Fruit fly (Drosophila melanogaster) whole organism, adult: ENCODE results near the gene CG5107.

Experiments used
- CG11617 ChIP-seq: fragments of 200-800 bp; sonication (Bioruptor generic); optimal IDR thresholded peaks from 2 replicates; lab custom pipeline; 2017; ENCODE audit warnings: mild to moderate bottlenecking, missing biosample characterization, missing genetic modification reagents, missing genetic modification characterization
- CG12768 ChIP-seq: fragments of 200-800 bp; sonication (Bioruptor generic); optimal IDR thresholded peaks from 2 replicates; lab custom pipeline; 2017; ENCODE audit warnings: missing biosample characterization, missing genetic modification characterization, mild to moderate bottlenecking, moderate library complexity, missing genetic modification reagents
- CG14711 ChIP-seq: fragments of 200-800 bp; sonication (Bioruptor generic); optimal IDR thresholded peaks from 2 replicates; lab custom pipeline; 2018; ENCODE audit warnings: missing biosample characterization, mild to moderate bottlenecking, missing genetic modification characterization, moderate library complexity
- CG1620 ChIP-seq: fragments of 200-800 bp; sonication (Bioruptor generic); optimal IDR thresholded peaks from 2 replicates; lab custom pipeline; 2016; ENCODE audit warnings: missing biosample characterization, missing genetic modification characterization
- CG33017 ChIP-seq: fragments of 200-800 bp; sonication (Bioruptor generic); optimal IDR thresholded peaks from 2 replicates; lab custom pipeline; 2018; ENCODE audit warnings: missing biosample characterization, mild to moderate bottlenecking, missing genetic modification characterization, moderate library complexity
- CG5204 ChIP-seq: fragments of 200-800 bp; sonication (Bioruptor generic); optimal IDR thresholded peaks from 2 replicates; lab custom pipeline; 2016; ENCODE audit warnings: missing biosample characterization, missing genetic modification characterization
- CG7045 ChIP-seq: fragments of 200-800 bp; sonication (Bioruptor generic); optimal IDR thresholded peaks from 2 replicates; lab custom pipeline; 2017; ENCODE audit warnings: missing biosample characterization, mild to moderate bottlenecking, missing genetic modification characterization
- CG7101 ChIP-seq: fragments of 200-800 bp; sonication (Bioruptor generic); optimal IDR thresholded peaks from 2 replicates; lab custom pipeline; 2018; ENCODE audit warnings: missing biosample characterization, mild to moderate bottlenecking, missing genetic modification characterization, moderate library complexity
- Clk ChIP-seq: fragments of 200-800 bp; sonication (Bioruptor generic); optimal IDR thresholded peaks from 2 replicates; lab custom pipeline; 2017; ENCODE audit warnings: missing biosample characterization, missing genetic modification characterization
- Crg-1 ChIP-seq: fragments of 200-800 bp; sonication (Bioruptor generic); optimal IDR thresholded peaks from 2 replicates; lab custom pipeline; 2016; ENCODE audit warnings: missing biosample characterization, missing genetic modification characterization
- Hr96 ChIP-seq: fragments of 200-800 bp; sonication (Bioruptor generic); optimal IDR thresholded peaks from 2 replicates; lab custom pipeline; 2016; ENCODE audit warnings: missing biosample characterization, missing genetic modification characterization
- Mnt ChIP-seq: fragments of 200-800 bp; sonication (Bioruptor generic); optimal IDR thresholded peaks from 2 replicates; lab custom pipeline; 2016; ENCODE audit warnings: missing biosample characterization, mild to moderate bottlenecking, missing genetic modification characterization
- bab1 ChIP-seq: fragments of 200-800 bp; sonication (Bioruptor generic); optimal IDR thresholded peaks from 3 replicates; lab custom pipeline; 2019; ENCODE audit warnings: missing biosample characterization, mild to moderate bottlenecking, missing genetic modification characterization, moderate library complexity
- cic ChIP-seq: fragments of 200-800 bp; sonication (Bioruptor generic); optimal IDR thresholded peaks from 2 replicates; lab custom pipeline; 2017; ENCODE audit warnings: missing biosample characterization, mild to moderate bottlenecking, missing genetic modification characterization, moderate library complexity
- cnc ChIP-seq, 2 experiments: fragments of >200 bp; optimal IDR thresholded peaks; 2 replicates each; lab custom pipeline; 2017
- kay ChIP-seq: fragments of 200-800 bp; sonication (Bioruptor generic); peaks from one replicate; lab custom pipeline; 2016; ENCODE audit warnings: missing biosample characterization, missing genetic modification characterization, borderline replicate concordance
- ovo ChIP-seq: fragments of 200-800 bp; sonication (Bioruptor generic); optimal IDR thresholded peaks from 2 replicates; lab custom pipeline; 2016; ENCODE audit warnings: missing biosample characterization, missing genetic modification characterization
- pad ChIP-seq: fragments of 200-800 bp; sonication (Bioruptor generic); optimal IDR thresholded peaks from 3 replicates; lab custom pipeline; 2017; ENCODE audit warnings: missing biosample characterization, missing genetic modification characterization, mild to moderate bottlenecking, moderate library complexity, missing genetic modification reagents
- tj ChIP-seq: fragments of 200-800 bp; sonication (Bioruptor generic); optimal IDR thresholded peaks from 3 replicates; lab custom pipeline; 2017; ENCODE audit warnings: missing biosample characterization, mild to moderate bottlenecking, missing genetic modification characterization, moderate library complexity
- toe ChIP-seq: fragments of 200-800 bp; sonication (Bioruptor generic); optimal IDR thresholded peaks from 2 replicates; lab custom pipeline; 2016; ENCODE audit warnings: missing biosample characterization, missing genetic modification characterization

The CG5107 gene

dm6 chr3R:25495072-25495471, 9.9 kb upstream of the CG5107 start, which contains the start of gene CG33494:
Gene CG33494, minus strand, starts transcription at chr3R:25495161.
- TF ChIP-seq Hr96 (GFP tag; lab: Kevin White, UChicago) (no peak), Mnt (GFP tag; lab: Kevin White, UChicago) (no peak), Crg-1 (no peak), tj (GFP tag; lab: Kevin White, UChicago) (no peak), toe (GFP tag; lab: Kevin White, UChicago) (no peak), CG12768 (GFP tag; lab: Kevin White, UChicago) (no peak), cic (GFP tag; lab: Kevin White, UChicago) (no peak)

- TF ChIP-seq ovo (GFP tag; lab: Kevin White, UChicago) (no peak), Clk (GFP tag; lab: Kevin White, UChicago) (no peak), Mnt (GFP tag; lab: Kevin White, UChicago) (no peak), CG11617 (GFP tag; lab: Kevin White, UChicago) (no peak), Crg-1 (no peak), CG5204 (GFP tag; lab: Kevin White, UChicago) (no peak), CG7101 (tag; lab: Kevin White, UChicago) (no peak), toe (GFP tag; lab: Kevin White, UChicago) (no peak), bab1 (GFP tag; lab: Kevin White, UChicago) (no peak), cic (GFP tag; lab: Kevin White, UChicago) (no peak), CG7045 (no peak), CG33017 (no peak), pad (no peak), Hr96 (GFP tag; lab: Kevin White, UChicago) (no peak), tj (GFP tag; lab: Kevin White, UChicago) (no peak), CG14711 (tag; lab: Kevin White, UChicago) (no peak)
These were observed 9.2 kb upstream of the CG5107 start for dm6 chr3R:25495753-25496152.

dm6 chr3R:25505975-25506374, 984 bp downstream of the CG5107 start, which contains the start of gene CG5111:
Gene CG5111, plus strand, starts transcription at chr3R:25506275.
- TF ChIP-seq CG5204 (GFP tag; lab: Kevin White, UChicago), result no peak
- TF ChIP-seq Crg-1, result no peak
- TF ChIP-seq ovo (GFP tag; lab: Kevin White, UChicago), result no peak
- no peak for TF ChIP-seq CG14711 (tag; lab: Kevin White, UChicago)
- no peak for TF ChIP-seq CG1620
- no peak for TF ChIP-seq CG33017
- no peak for TF ChIP-seq CG11617 (GFP tag; lab: Kevin White, UChicago)
- TF ChIP-seq CG7045, result no peak
- no peak for TF ChIP-seq tj (GFP tag; lab: Kevin White, UChicago)
- TF ChIP-seq bab1 (GFP tag; lab: Kevin White, UChicago), result no peak
- no peak for TF ChIP-seq toe (GFP tag; lab: Kevin White, UChicago)
- no peak for TF ChIP-seq Mnt (GFP tag; lab: Kevin White, UChicago)
- no peak for TF ChIP-seq Hr96 (GFP tag; lab: Kevin White, UChicago)
- TF ChIP-seq CG12768 (GFP tag; lab: Kevin White, UChicago), result no peak
- no peak for TF ChIP-seq Clk (GFP tag; lab: Kevin White, UChicago)
- TF ChIP-seq cic (GFP tag; lab: Kevin White, UChicago), result no peak
- no peak for TF ChIP-seq CG7101 (tag; lab: Kevin White, UChicago)
- no peak for TF ChIP-seq cnc (optimal IDR thresholded peaks at IDR 0.05; lab: Kevin White, UChicago)

dm6 chr3R:25512750-25513149, 7.8 kb downstream of the CG5107 start:
- TF ChIP-seq Mnt (GFP tag; lab: Kevin White, UChicago) (no peak), CG5204 (GFP tag; lab: Kevin White, UChicago) (no peak), pad (no peak), Crg-1 (no peak), cic (GFP tag; lab: Kevin White, UChicago) (no peak), CG14711 (tag; lab: Kevin White, UChicago) (no peak), Hr96 (GFP tag; lab: Kevin White, UChicago) (no peak), CG12768 (GFP tag; lab: Kevin White, UChicago) (no peak), cnc (optimal IDR thresholded peaks at IDR 0.05; lab: Kevin White, UChicago) (no peak)

dm6 chr3R:25515450-25516288, 10.7 kb downstream of the CG5107 start, which contains the start of gene msi:
Gene msi, plus strand, starts transcription at chr3R:25516118.
- TF ChIP-seq CG5204 (GFP tag; lab: Kevin White, UChicago) (peak; percentile 31), CG14711 (tag; lab: Kevin White, UChicago) (peak; percentile 92), Mnt (GFP tag; lab: Kevin White, UChicago) (no peak), cnc (optimal IDR thresholded peaks at IDR 0.05; lab: Kevin White, UChicago) (no peak), CG1620 (no peak), Crg-1 (peak; percentile 19), CG12768 (GFP tag; lab: Kevin White, UChicago) (peak; percentile 89), ovo (GFP tag; lab: Kevin White, UChicago) (peak; percentile 35), Clk (GFP tag; lab: Kevin White, UChicago) (peak; percentile 23), CG11617 (GFP tag; lab: Kevin White, UChicago) (peak; percentile 88), cic (GFP tag; lab: Kevin White, UChicago) (peak; percentile 60), bab1 (GFP tag; lab: Kevin White, UChicago) (peak; percentile 89), Hr96 (GFP tag; lab: Kevin White, UChicago) (no peak), CG7045 (peak; percentile 92), pad (peak; percentile 89), toe (GFP tag; lab: Kevin White, UChicago) (peak; percentile 15), CG33017 (peak; percentile 97), CG7101 (tag; lab: Kevin White, UChicago) (peak; percentile 95), kay (GFP tag; lab: Kevin White, UChicago) (peak; percentile 23), tj (GFP tag; lab: Kevin White, UChicago) (peak; percentile 69)
